Worm (Caenorhabditis elegans): ENCODE measurements around the gene gsp-1.

gsp-1 gene

DNA sequence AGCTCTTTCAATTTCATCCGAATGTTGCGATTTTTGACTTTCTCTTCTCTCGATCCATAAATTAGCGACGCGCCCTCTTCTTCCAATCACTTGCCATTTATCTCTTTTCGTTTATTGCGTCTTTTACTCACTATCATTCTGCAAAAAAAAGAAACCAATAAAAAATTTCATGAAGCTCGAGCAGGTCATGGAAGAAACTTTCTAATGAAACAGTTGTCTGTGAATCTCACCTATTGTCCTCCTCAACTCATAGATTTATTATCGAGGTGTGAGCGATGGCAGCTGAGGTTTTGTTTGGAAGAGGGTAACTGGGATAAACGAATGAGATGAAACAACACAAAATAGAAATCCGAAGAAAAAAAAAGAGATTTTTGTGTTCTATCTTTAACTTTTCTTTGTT, 18.0 kb upstream of the gsp-1 start:
- TF ChIP-seq bed-3 (GFP tag; optimal IDR thresholded peaks at IDR 0.05) = no peak
- TF ChIP-seq sem-2 (GFP tag; optimal IDR thresholded peaks at IDR 0.05) = no peak
- TF ChIP-seq blmp-1 (tag; optimal IDR thresholded peaks at IDR 0.05) = no peak
- TF ChIP-seq tbx-8 (GFP tag; optimal IDR thresholded peaks at IDR 0.05) = no peak
- no peak for TF ChIP-seq cnd-1 (tag; optimal IDR thresholded peaks at IDR 0.05)

DNA sequence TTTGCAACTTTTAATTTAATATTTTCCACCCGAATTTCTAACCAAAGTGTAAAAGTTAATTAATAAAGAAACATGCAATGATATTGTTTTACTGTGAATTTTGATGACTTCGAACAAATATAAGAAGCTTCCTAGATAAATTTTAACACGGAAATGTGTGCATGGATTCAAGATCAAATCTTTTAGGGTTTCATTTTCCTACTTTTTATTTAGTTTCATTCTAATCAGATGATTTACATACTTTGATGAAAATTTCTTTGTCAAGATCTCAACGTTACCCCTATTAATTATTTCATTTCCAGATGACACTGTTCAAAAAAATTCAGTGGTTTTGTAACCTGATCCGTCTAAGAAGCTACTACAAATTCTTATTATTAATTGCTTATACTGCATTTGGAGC, 14.9 kb upstream of the gsp-1 start, which contains the start of gene twk-12:
TSS of gene twk-12 (plus strand) at position 301 of the 400 bp plus-strand sequence.
- TF ChIP-seq mls-2 (tag; optimal IDR thresholded peaks at IDR 0.05) (no peak), cnd-1 (tag; optimal IDR thresholded peaks at IDR 0.05) (no peak), flh-1 (GFP tag; optimal IDR thresholded peaks at IDR 0.05) (no peak), lsy-2 (tag; optimal IDR thresholded peaks at IDR 0.05) (no peak), elt-3 (tag; optimal IDR thresholded peaks at IDR 0.05) (no peak), ztf-11 (tag; optimal IDR thresholded peaks at IDR 0.05) (no peak), nhr-28 (tag; optimal IDR thresholded peaks at IDR 0.05) (no peak), lin-13 (tag; optimal IDR thresholded peaks at IDR 0.05) (no peak), nhr-237 (tag; optimal IDR thresholded peaks at IDR 0.05) (no peak), mab-5 (tag; optimal IDR thresholded peaks at IDR 0.05) (no peak)

DNA sequence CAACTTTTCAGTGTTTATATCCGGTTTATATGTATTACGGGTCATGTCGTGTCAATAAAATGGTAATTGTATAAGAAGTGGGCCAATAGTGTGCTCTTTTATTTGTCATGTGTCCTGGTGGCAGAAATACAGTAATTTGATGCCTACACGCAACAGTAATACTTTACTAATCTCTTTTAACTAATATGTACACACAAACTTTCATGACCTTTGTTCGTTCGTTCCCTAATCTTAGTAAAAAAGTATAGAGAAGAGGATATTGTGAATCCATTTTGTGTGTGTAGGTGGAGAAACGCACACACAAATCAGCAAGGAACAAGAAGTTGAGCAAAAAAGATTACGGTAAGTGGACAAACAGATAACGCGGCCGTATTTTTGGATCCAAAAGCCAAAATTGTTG, 11.4 kb upstream of the gsp-1 start:
- TF ChIP-seq nhr-76 (tag; optimal IDR thresholded peaks at IDR 0.05) = no peak
- TF ChIP-seq nhr-2 (tag; optimal IDR thresholded peaks at IDR 0.05) = peak; percentile 51

DNA sequence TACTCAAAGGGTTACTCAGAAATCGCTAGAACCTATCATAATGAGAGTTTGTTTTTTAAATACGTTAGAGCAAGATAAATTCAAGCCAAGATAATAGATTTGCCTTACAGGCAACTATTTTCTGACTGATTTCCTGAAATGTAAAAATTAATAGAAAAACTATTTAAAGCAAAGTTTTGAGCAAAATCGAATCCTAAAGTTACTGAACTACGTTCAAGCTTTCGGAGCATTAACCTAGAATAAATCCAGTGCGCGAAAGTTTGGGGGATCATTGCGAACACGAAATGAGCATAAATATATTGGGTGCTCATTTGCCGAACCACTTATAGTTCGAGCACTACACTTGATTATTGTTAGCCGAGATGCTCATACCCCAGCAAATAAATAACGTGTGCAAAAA, 10.6 kb upstream of the gsp-1 start, which contains the start of gene ceh-22:
TSS of gene ceh-22 (plus strand) at position 301 of the 400 bp plus-strand sequence.
- TF ChIP-seq tbx-8 (GFP tag; optimal IDR thresholded peaks at IDR 0.05) = no peak
- TF ChIP-seq ceh-39 (tag; optimal IDR thresholded peaks at IDR 0.05) = no peak
- no peak for TF ChIP-seq mls-2 (tag; optimal IDR thresholded peaks at IDR 0.05)
- no peak for TF ChIP-seq ham-2 (GFP tag; optimal IDR thresholded peaks at IDR 0.05)
- no peak for TF ChIP-seq ztf-11 (tag; optimal IDR thresholded peaks at IDR 0.05)
- no peak for TF ChIP-seq M03D4.4 (tag; optimal IDR thresholded peaks at IDR 0.05)
- TF ChIP-seq lsy-2 (tag; optimal IDR thresholded peaks at IDR 0.05) = no peak
- no peak for TF ChIP-seq elt-3 (tag; optimal IDR thresholded peaks at IDR 0.05)
- no peak for TF ChIP-seq mep-1 (tag; optimal IDR thresholded peaks at IDR 0.05)
- TF ChIP-seq nhr-12 (tag; optimal IDR thresholded peaks at IDR 0.05) = no peak

DNA sequence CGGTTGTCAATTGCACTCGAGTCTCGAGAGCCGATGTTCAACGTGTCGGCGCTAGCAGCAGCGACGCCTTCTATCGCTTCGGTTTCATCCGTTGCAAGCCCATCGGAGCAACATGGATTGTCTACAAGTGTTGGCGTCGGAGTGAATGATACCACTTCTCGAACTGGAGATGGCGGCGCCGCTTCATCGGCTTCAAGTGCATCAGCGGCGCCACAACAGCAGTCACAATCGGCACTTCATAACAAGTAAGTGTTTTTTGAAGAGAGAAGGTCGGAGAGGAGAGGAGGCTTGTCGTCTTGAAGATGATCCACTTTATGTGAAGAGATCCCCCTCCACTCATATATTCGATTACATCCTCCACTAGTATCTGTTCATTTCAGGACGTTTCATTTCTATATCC, 9.6 kb upstream of the gsp-1 start:
- TF ChIP-seq sptf-1 (tag; optimal IDR thresholded peaks at IDR 0.05) (no peak), ces-1 (GFP tag; optimal IDR thresholded peaks at IDR 0.05) (peak; percentile 2)

DNA sequence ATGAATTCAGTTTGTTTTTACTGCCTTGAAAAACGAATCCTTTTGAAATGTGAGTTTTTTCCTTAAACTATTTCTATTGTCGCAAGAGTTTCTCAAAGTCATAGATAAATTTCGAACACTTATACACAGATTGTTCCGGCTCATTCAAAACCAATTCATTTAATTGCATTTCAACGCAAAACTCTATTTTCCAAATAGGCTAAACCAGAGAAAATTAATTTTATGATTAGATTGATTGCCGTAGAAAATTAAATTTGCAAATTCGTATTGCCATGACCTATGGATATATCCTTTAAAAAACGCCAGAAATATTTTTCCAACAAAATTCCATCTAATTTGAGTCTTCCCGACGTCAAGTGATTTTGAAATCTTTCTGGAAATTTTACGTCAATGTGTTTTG, 6.2 kb upstream of the gsp-1 start:
- peak; percentile 81 for TF ChIP-seq ces-1 (GFP tag; optimal IDR thresholded peaks at IDR 0.05)
- no peak for TF ChIP-seq lin-13 (tag; optimal IDR thresholded peaks at IDR 0.05)

DNA sequence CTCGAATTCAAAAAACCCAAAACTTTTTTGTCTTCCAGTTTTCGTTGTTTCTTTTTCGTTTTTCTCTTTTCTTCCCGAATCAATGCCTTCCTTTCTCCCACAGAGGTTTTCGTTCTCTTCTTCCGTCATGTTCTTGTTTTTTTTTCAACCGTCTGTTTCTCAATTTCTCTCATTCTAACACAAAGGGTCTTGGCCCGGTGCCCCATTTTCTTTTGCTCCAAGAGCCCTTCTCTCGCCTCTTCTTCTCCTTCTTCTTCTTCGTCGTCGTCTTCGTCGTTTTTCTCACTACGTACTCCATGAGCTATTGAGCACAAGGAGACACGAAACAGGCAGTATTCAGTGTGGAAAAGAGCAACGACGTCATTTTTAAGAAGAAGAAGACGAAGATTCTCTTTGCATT, 4.8 kb upstream of the gsp-1 start:
- no peak for TF ChIP-seq nhr-237 (tag; optimal IDR thresholded peaks at IDR 0.05)
- peak; percentile 8 for TF ChIP-seq ces-1 (GFP tag; optimal IDR thresholded peaks at IDR 0.05)

DNA sequence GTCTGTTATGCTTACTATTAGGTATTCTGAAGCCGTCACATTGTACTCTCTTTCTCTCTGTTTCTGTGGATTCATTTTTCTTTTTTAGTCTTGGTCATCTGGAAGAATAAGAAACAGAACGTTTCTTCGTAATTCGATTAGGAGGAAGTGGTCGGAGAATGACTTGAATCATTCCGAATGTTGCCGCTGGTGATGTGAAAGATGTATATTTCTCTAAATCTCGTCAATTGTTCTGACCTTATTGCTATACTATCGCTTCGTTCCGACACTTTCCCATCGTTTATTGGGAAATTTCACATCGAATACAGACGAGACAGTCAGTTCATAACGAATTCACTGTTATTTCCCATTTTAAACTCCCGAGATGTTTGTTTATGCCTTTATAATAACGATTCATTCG, 3.1 kb upstream of the gsp-1 start:
- TF ChIP-seq blmp-1 (tag; optimal IDR thresholded peaks at IDR 0.05) = no peak
- peak; percentile 23 for TF ChIP-seq ham-2 (GFP tag; optimal IDR thresholded peaks at IDR 0.05)

DNA sequence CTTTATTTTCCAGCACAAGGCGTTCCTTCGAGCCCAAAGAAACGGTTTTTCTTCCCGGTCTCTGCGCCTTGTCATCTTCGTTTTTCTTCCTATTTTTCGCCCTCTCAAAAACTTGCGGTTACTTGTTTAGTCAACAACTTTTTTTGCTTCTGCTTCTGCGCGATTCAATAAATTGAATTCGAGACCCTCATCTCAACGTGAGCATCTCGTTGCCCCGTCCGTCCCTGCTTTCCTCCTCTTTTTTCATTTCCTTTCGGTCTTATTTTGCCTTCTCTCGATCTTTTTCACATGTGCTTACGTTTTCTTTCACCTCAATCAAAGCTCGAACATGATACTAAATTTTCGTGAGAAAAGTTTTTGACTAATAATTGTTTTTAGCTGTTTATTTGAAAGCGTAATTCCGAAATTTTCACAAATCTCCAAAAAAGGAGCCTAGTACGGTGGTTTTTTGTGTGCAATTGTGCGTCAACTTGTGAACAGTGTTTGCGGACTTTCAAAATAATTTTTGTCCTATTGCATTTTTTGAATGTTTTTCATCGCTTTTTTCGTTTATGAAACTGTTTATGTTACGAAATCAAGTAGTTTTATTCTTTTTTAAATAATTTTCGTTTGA, 2.1 kb upstream of the gsp-1 start:
- TF ChIP-seq ztf-11 (tag; optimal IDR thresholded peaks at IDR 0.05) (no peak), hlh-1 (tag; optimal IDR thresholded peaks at IDR 0.05) (no peak), ces-1 (GFP tag; optimal IDR thresholded peaks at IDR 0.05) (peak; percentile 68), lsy-2 (tag; optimal IDR thresholded peaks at IDR 0.05) (peak; percentile 83)

Data from whole organism, mixed stage, embryonic.